Worm (Caenorhabditis elegans) whole organism, midembryonic: ENCODE results near the gene clp-2.

Source experiments
- T22C8.4 ChIP-seq: fragments of 200-800 bp; sonication (Bioruptor generic); IDR thresholded peaks from 2 replicates; pipeline ENCODE4 v1.3.6; 2022; ENCODE audit warnings: missing genetic modification characterization, missing compliant biosample characterization
- cog-1 ChIP-seq: sonication (generic microtip); optimal IDR thresholded peaks from 2 replicates; lab custom pipeline; 2016; ENCODE audit warnings: missing genetic modification characterization, missing compliant biosample characterization
- flt-1 ChIP-seq: fragments of 200-800 bp; sonication (Bioruptor generic); IDR thresholded peaks from 2 replicates; pipeline ENCODE4 v1.3.6; 2022; ENCODE audit warnings: missing genetic modification characterization, missing compliant biosample characterization
- klf-2 ChIP-seq: fragments of 200-800 bp; sonication (Bioruptor generic); conservative IDR thresholded peaks from 2 replicates; pipeline ENCODE4 v1.3.6; 2022; ENCODE audit warnings: missing genetic modification reagents, missing genetic modification characterization, missing compliant biosample characterization
- ref-1 ChIP-seq: fragments of 200-800 bp; sonication (Bioruptor generic); conservative IDR thresholded peaks from 2 replicates; pipeline ENCODE4 v1.3.6; 2022; ENCODE audit warnings: missing genetic modification reagents, missing genetic modification characterization, missing compliant biosample characterization
- tab-1 ChIP-seq: fragments of 200-800 bp; sonication (Bioruptor generic); IDR thresholded peaks from 2 replicates; pipeline ENCODE4 v1.3.6; 2022; ENCODE audit warnings: missing genetic modification characterization, missing compliant biosample characterization
- ztf-23 ChIP-seq: fragments of 200-800 bp; sonication (Bioruptor generic); IDR thresholded peaks from 2 replicates; pipeline ENCODE4 v1.3.6; 2022; ENCODE audit warnings: missing genetic modification reagents, missing genetic modification characterization, missing compliant biosample characterization

ce11 chrIII:4656415-4656814, 47.4 kb downstream of the clp-2 start:
- no peak for TF ChIP-seq klf-2
- TF ChIP-seq flt-1 (GFP tag; lab: Robert Waterston, UW) = no peak
- TF ChIP-seq ztf-23 (GFP tag; lab: Robert Waterston, UW) = 0 out of 2 replicates have a peak, but pooled peaks have one; percentile 22
- no peak for TF ChIP-seq ref-1 (GFP tag; lab: Robert Waterston, UW)
- no peak for TF ChIP-seq cog-1 (tag; lab: Kevin White, UChicago)
- TF ChIP-seq T22C8.4 = no peak
- TF ChIP-seq tab-1 (GFP tag; lab: Robert Waterston, UW) = no peak
